Fruit fly (Drosophila melanogaster) whole organism, prepupa: ENCODE results near the gene Nha2.

ENCODE experiments used
- CG6808 ChIP-seq: fragments of 200-800 bp; sonication (Bioruptor generic); optimal IDR thresholded peaks from 3 replicates; lab custom pipeline; 2017; ENCODE audit warnings: missing biosample characterization, missing genetic modification characterization, mild to moderate bottlenecking, moderate library complexity, missing genetic modification reagents
- Lpt ChIP-seq: fragments of 200-800 bp; sonication (Bioruptor generic); optimal IDR thresholded peaks from 3 replicates; lab custom pipeline; 2016; ENCODE audit warnings: missing biosample characterization, missing genetic modification characterization
- Sox14 ChIP-seq: fragments of 200-800 bp; sonication (Bioruptor generic); optimal IDR thresholded peaks from 3 replicates; lab custom pipeline; 2016; ENCODE audit warnings: missing biosample characterization, missing genetic modification characterization
- vri ChIP-seq: fragments of 200-800 bp; sonication (Bioruptor generic); optimal IDR thresholded peaks from 3 replicates; lab custom pipeline; 2016; ENCODE audit warnings: missing biosample characterization, mild to moderate bottlenecking, missing genetic modification characterization

DNA sequence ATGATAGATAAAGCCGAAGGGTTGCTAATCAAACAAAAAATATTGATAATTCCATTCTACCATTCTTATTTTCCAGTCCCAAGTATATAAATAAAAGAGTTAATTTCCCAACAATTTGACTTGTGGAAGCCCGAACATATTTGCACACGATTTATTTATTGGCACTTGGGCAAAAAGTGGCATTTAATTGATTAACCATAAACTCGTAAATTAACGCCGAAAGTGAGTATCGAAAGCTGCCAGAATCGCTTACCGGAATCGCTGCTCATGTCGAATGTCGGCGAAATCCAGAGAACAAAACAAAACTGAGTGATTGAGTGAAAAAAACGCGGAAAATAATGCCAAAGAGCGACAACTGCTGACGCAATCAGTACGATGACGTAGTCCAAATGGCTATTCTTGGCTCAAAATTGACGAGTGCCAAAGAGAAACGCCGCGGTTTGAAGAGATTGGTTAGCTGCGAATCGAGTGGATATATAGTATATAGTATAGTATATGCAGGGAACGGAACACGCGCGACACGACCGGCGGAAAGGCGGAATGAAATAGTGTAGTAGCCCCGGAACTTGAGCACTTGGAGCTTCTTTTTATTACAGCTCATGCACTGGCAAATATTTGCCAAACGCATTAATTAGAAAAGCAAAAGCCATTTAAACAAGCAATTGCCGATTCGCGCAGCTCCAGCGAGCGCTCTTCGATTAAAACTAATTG, at the start of gene Nha2:
- TF ChIP-seq Lpt (GFP tag; lab: Kevin White, UChicago) (no peak), CG6808 (no peak), vri (no peak), Sox14 (GFP tag; lab: Kevin White, UChicago) (no peak)
